Worm (Caenorhabditis elegans): ENCODE results near the gene mig-10.

Gene mig-10

DNA sequence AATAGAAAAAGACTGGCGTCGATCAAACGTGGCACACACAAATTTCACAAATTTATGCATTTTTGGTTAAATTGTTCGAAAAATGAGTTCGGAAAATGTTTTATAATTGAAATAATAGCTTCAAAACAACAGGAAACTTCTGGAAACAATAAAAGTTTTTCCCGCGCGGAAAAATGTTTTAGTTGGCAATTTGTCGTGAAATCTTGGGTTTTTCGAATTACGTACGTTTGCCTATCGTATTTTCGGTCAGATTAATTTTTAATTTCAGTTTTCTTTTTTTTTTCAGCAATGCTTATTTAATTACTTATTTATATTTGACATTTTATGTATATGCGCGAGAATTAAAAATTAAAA is 76.5 kb downstream of the mig-10 start:
- no peak for TF ChIP-seq fos-1 (tag; optimal IDR thresholded peaks at IDR 0.05)
- TF ChIP-seq F13H6.1 (tag; optimal IDR thresholded peaks at IDR 0.05): no peak
- TF ChIP-seq crh-2 (tag; optimal IDR thresholded peaks at IDR 0.05): no peak
- no peak for TF ChIP-seq egl-27 (tag; optimal IDR thresholded peaks at IDR 0.05)
- no peak for TF ChIP-seq skn-1 (tag; optimal IDR thresholded peaks at IDR 0.05)
- no peak for TF ChIP-seq unc-62 (GFP tag; optimal IDR thresholded peaks at IDR 0.05)
- TF ChIP-seq lin-11 (tag; optimal IDR thresholded peaks at IDR 0.05): no peak
- TF ChIP-seq lsy-2 (tag; optimal IDR thresholded peaks at IDR 0.05): no peak

All from whole organism, L2 larva.